Worm (Caenorhabditis elegans): Measurements from ENCODE around the gene hsp-12.3.

hsp-12.3 gene

ce11 chrIV:9432327-9432726 lies 13.0 kb downstream of the hsp-12.3 start:
- TF ChIP-seq ceh-34 (tag; optimal IDR thresholded peaks at IDR 0.05), result no peak
- no peak for TF ChIP-seq zip-5 (tag; optimal IDR thresholded peaks at IDR 0.05)
- no peak for TF ChIP-seq pax-1 (tag; optimal IDR thresholded peaks at IDR 0.05)
- no peak for TF ChIP-seq fkh-6 (tag; optimal IDR thresholded peaks at IDR 0.05)
- no peak for TF ChIP-seq madf-2 (tag; optimal IDR thresholded peaks at IDR 0.05)
- no peak for TF ChIP-seq sdc-2 (tag; optimal IDR thresholded peaks at IDR 0.05)
- TF ChIP-seq ceh-6 (GFP tag; optimal IDR thresholded peaks at IDR 0.05), result no peak
- TF ChIP-seq ceh-48 (tag; optimal IDR thresholded peaks at IDR 0.05), result no peak
- TF ChIP-seq K09A11.1 (tag; optimal IDR thresholded peaks at IDR 0.05; ENCODE audit: insufficient read depth), result no peak
- no peak for TF ChIP-seq rnt-1 (tag; optimal IDR thresholded peaks at IDR 0.05)
- no peak for TF ChIP-seq ref-2 (tag; optimal IDR thresholded peaks at IDR 0.05)
- no peak for TF ChIP-seq hlh-6 (tag; optimal IDR thresholded peaks at IDR 0.05)
- TF ChIP-seq pag-3 (tag; optimal IDR thresholded peaks at IDR 0.05; ENCODE audit: borderline replicate concordance), result no peak
- no peak for TF ChIP-seq unc-3 (GFP tag; conservative IDR thresholded peaks at IDR 0.05)
- TF ChIP-seq unc-3 (tag; optimal IDR thresholded peaks at IDR 0.05), result no peak
- no peak for TF ChIP-seq tbx-2 (tag; optimal IDR thresholded peaks at IDR 0.05)
- no peak for TF ChIP-seq nfya-1 (tag; optimal IDR thresholded peaks at IDR 0.05)
- no peak for TF ChIP-seq pros-1 (tag; optimal IDR thresholded peaks at IDR 0.05)
- TF ChIP-seq ceh-14 (tag; optimal IDR thresholded peaks at IDR 0.05), result no peak

DNA sequence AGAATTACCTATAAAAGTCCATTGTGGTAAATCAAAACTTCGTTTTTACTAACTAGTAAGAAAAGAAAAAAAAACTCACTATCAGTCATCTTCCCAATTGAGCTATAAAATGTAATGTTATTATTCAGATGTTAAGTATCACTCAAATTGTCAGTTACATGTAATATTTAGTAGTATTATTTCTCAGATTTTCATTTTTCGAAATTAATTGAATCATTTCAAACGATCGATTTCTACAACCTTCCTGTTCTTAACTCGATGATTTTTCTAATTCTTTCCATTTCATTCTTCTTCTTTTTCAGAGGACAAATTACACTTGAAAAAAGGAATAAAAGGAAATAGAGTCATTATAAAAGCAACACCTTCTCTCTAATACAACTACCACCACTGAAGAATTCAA lies 17.3 kb downstream of the hsp-12.3 start, which contains the start of gene F59B8.1:
F59B8.1 (plus strand) TSS at position 301 of the 400 bp plus-strand sequence.
- TF ChIP-seq hlh-13 (GFP tag; optimal IDR thresholded peaks at IDR 0.05) (no peak), mec-3 (tag; optimal IDR thresholded peaks at IDR 0.05; ENCODE audit: borderline replicate concordance) (no peak), ceh-2 (tag; optimal IDR thresholded peaks at IDR 0.05) (no peak), hlh-30 (tag; optimal IDR thresholded peaks at IDR 0.05; ENCODE audit: insufficient read depth) (no peak), ceh-22 (tag; optimal IDR thresholded peaks at IDR 0.05) (no peak), elt-4 (tag; optimal IDR thresholded peaks at IDR 0.05) (no peak), ceh-30 (tag; optimal IDR thresholded peaks at IDR 0.05) (no peak), ahr-1 (tag; optimal IDR thresholded peaks at IDR 0.05) (no peak), lim-6 (tag; optimal IDR thresholded peaks at IDR 0.05) (no peak), K02D7.2 (tag; optimal IDR thresholded peaks at IDR 0.05) (no peak), ceh-48 (tag; optimal IDR thresholded peaks at IDR 0.05) (no peak)

DNA sequence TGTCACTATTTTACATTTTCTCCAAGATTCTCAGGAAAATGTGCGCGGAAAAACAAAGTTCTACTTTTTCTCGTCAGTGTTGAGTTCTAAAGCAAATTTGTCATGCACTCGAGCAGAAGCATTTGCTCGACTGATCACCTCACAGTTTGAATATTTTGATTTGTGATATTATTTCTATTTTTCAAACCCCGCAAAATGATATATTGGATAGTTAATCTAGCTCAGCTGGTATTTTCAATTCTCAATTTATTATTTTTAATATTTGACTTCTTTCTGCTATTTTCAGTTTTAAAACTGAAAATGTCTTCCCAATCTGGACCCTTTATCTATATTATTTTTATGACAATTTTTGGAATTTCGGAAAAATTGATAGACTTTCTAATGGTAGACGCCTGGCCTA lies 22.2 kb downstream of the hsp-12.3 start, which contains the start of gene srxa-2:
srxa-2 (plus strand) TSS at position 301 of the 400 bp plus-strand sequence.
- no peak for TF ChIP-seq odd-2 (tag; optimal IDR thresholded peaks at IDR 0.05)
- no peak for TF ChIP-seq pha-2 (tag; optimal IDR thresholded peaks at IDR 0.05)
- TF ChIP-seq sox-2 (GFP tag; IDR thresholded peaks at IDR 0.05), result no peak
- TF ChIP-seq ceh-6 (GFP tag; optimal IDR thresholded peaks at IDR 0.05), result no peak
- TF ChIP-seq fkh-6 (tag; optimal IDR thresholded peaks at IDR 0.05), result no peak
- no peak for TF ChIP-seq ceh-45 (GFP tag; IDR thresholded peaks at IDR 0.05)
- TF ChIP-seq unc-55 (GFP tag; optimal IDR thresholded peaks at IDR 0.05), result no peak
- no peak for TF ChIP-seq ceh-24 (tag; optimal IDR thresholded peaks at IDR 0.05)
- no peak for TF ChIP-seq pag-3 (tag; optimal IDR thresholded peaks at IDR 0.05; ENCODE audit: borderline replicate concordance)
- no peak for TF ChIP-seq ztf-16 (tag; optimal IDR thresholded peaks at IDR 0.05)
- no peak for TF ChIP-seq nhr-232 (tag; optimal IDR thresholded peaks at IDR 0.05)
- no peak for TF ChIP-seq ceh-2 (tag; optimal IDR thresholded peaks at IDR 0.05)
- TF ChIP-seq Y22D7AL.16 (tag; optimal IDR thresholded peaks at IDR 0.05), result no peak
- no peak for TF ChIP-seq hlh-8 (tag; optimal IDR thresholded peaks at IDR 0.05)
- no peak for TF ChIP-seq tbx-2 (tag; optimal IDR thresholded peaks at IDR 0.05)
- TF ChIP-seq F13H6.1 (tag; optimal IDR thresholded peaks at IDR 0.05), result no peak
- no peak for TF ChIP-seq pqm-1 (tag; optimal IDR thresholded peaks at IDR 0.05)
- TF ChIP-seq fax-1 (tag; optimal IDR thresholded peaks at IDR 0.05), result no peak
- no peak for TF ChIP-seq tbx-7 (tag; optimal IDR thresholded peaks at IDR 0.05)
- TF ChIP-seq che-1 (tag; optimal IDR thresholded peaks at IDR 0.05), result no peak
